Worm (Caenorhabditis elegans) whole organism, late embryonic: ENCODE results near the gene Y22D7AL.11.

Source experiments
- ceh-6 ChIP-seq: fragments of 200-800 bp; sonication (Bioruptor generic); optimal IDR thresholded peaks from 2 replicates; lab custom pipeline; 2018; ENCODE audit warnings: mild to moderate bottlenecking, missing genetic modification characterization, missing compliant biosample characterization
- hlh-15 ChIP-seq: sonication (generic microtip); optimal IDR thresholded peaks from 2 replicates; lab custom pipeline; 2016; ENCODE audit warnings: missing genetic modification characterization, missing compliant biosample characterization
- pag-3 ChIP-seq: sonication (generic microtip); optimal IDR thresholded peaks from 2 replicates; lab custom pipeline; 2016; ENCODE audit warnings: missing compliant biosample characterization, missing genetic modification characterization, borderline replicate concordance
- pha-4 ChIP-seq: fragments of 150-350 bp; optimal IDR thresholded peaks from 2 replicates; lab custom pipeline; 2018; ENCODE audit warnings: missing biosample characterization, missing genetic modification reagents, missing genetic modification characterization

DNA sequence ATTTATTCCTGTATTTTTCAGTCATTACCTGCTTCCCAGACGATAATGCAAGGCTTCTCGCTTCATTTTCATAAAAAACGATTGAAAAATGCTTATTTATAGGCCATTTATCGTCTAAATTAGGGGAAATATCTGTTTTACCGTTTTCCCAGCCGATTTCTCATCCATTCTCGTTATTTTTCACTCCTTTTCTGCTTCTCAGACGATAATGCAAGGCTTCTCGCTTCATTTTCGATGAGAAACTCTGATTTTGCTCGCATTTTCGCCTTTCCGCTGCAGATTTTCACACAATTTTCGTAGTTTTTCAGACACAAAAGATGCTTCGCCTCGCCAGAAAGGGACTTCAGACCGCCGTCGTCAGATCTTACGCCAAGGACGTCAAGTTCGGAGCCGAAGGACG lies 14.7 kb downstream of the Y22D7AL.11 start, which contains the start of gene hsp-60:
- no peak for TF ChIP-seq hlh-15 (tag; lab: Kevin White, UChicago)
- no peak for TF ChIP-seq ceh-6 (GFP tag; lab: Kevin White, UChicago)
- no peak for TF ChIP-seq pha-4 (tag; lab: Kevin White, UChicago)
- TF ChIP-seq pag-3 (tag; lab: Kevin White, UChicago): no peak
